Worm (Caenorhabditis elegans): ENCODE results near the gene C45G9.8.

- no peak for TF ChIP-seq fkh-2 (tag; optimal IDR thresholded peaks at IDR 0.05)
- TF ChIP-seq elt-2 (tag; optimal IDR thresholded peaks at IDR 0.05): no peak
- no peak for TF ChIP-seq ztf-4 (tag; optimal IDR thresholded peaks at IDR 0.05)
These were observed 11.3 kb downstream of the C45G9.8 start, which contains the start of gene nlp-43 for ce11 chrIII:5042112-5042511.
